Worm (Caenorhabditis elegans) whole organism, midembryonic: Measurements from ENCODE around the gene Y57G11C.5.
A peak's percentile ranks its signal among the peaks of the same experiment; 100 is the strongest.

Experiments used
- T22C8.4 ChIP-seq: fragments of 200-800 bp; sonication (Bioruptor generic); IDR thresholded peaks from 2 replicates; pipeline ENCODE4 v1.3.6; 2022; ENCODE audit warnings: missing genetic modification characterization, missing compliant biosample characterization
- cog-1 ChIP-seq: sonication (generic microtip); optimal IDR thresholded peaks from 2 replicates; lab custom pipeline; 2016; ENCODE audit warnings: missing genetic modification characterization, missing compliant biosample characterization
- flt-1 ChIP-seq: fragments of 200-800 bp; sonication (Bioruptor generic); IDR thresholded peaks from 2 replicates; pipeline ENCODE4 v1.3.6; 2022; ENCODE audit warnings: missing genetic modification characterization, missing compliant biosample characterization
- klf-2 ChIP-seq: fragments of 200-800 bp; sonication (Bioruptor generic); conservative IDR thresholded peaks from 2 replicates; pipeline ENCODE4 v1.3.6; 2022; ENCODE audit warnings: missing genetic modification reagents, missing genetic modification characterization, missing compliant biosample characterization
- med-1 ChIP-seq: sonication (generic microtip); optimal IDR thresholded peaks from 2 replicates; lab custom pipeline; 2017; ENCODE audit warnings: missing genetic modification characterization, mild to moderate bottlenecking, missing compliant biosample characterization, antibody characterized with exemption, missing genetic modification reagents; ENCODE audit not compliant: insufficient read depth
- ref-1 ChIP-seq: fragments of 200-800 bp; sonication (Bioruptor generic); conservative IDR thresholded peaks from 2 replicates; pipeline ENCODE4 v1.3.6; 2022; ENCODE audit warnings: missing genetic modification reagents, missing genetic modification characterization, missing compliant biosample characterization
- tab-1 ChIP-seq: fragments of 200-800 bp; sonication (Bioruptor generic); IDR thresholded peaks from 2 replicates; pipeline ENCODE4 v1.3.6; 2022; ENCODE audit warnings: missing genetic modification characterization, missing compliant biosample characterization
- ztf-23 ChIP-seq: fragments of 200-800 bp; sonication (Bioruptor generic); IDR thresholded peaks from 2 replicates; pipeline ENCODE4 v1.3.6; 2022; ENCODE audit warnings: missing genetic modification reagents, missing genetic modification characterization, missing compliant biosample characterization
- ztf-29 ChIP-seq: fragments of 200-800 bp; sonication (Bioruptor generic); IDR thresholded peaks from 2 replicates; pipeline ENCODE4 v1.3.6; 2022; ENCODE audit warnings: missing genetic modification reagents, missing genetic modification characterization, missing compliant biosample characterization

The Y57G11C.5 gene

DNA sequence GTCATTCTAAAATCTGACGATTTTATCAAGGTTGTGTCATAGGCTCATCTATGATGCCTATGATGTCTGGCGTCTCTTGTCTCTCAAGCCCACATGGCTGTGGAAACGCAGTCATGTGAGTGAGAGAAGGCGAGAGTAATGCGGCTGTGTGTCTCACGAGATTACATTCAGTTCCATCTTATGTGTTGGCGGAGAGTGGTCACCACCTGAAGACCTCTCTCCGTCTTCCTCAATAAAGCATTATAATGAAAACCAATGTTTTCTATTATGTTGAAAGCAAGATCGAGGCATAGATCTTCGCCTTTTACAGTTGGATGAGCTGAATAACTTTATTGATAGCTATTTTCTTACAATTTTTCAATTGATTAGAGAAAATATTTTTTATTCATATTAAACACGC is 1.9 kb downstream of the Y57G11C.5 start:
- peak; percentile 12 for TF ChIP-seq cog-1 (tag; lab: Kevin White, UChicago)

DNA sequence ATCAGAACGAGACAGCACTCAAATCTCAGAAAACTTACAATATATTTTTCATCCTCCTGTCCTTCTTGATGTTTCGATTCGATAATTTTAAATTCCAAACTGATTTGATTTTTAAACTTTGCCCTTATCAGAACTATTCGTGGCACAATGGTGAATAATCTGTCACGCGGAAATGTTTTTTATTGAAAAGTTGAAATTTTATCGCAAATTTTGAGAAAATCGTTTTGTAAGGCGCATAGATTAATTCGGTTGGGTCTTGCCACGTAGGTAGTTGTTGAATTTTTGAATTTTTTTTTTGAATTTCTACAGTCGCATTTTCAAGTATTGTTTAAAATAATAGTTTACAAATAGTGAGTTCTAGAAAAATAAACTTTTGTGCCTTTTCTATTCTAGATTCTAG is 4.4 kb downstream of the Y57G11C.5 start, which contains the start of gene ptp-5.2:
TSS of gene ptp-5.2 (minus strand) at position 101 of the 400 bp plus-strand sequence.
- TF ChIP-seq T22C8.4 (GFP tag; lab: Robert Waterston, UW) (no peak), ztf-23 (GFP tag; lab: Robert Waterston, UW) (no peak), ztf-29 (GFP tag; lab: Robert Waterston, UW) (no peak), klf-2 (GFP tag; lab: Robert Waterston, UW) (no peak), med-1 (no peak), flt-1 (GFP tag; lab: Robert Waterston, UW) (no peak), tab-1 (GFP tag; lab: Robert Waterston, UW) (no peak), cog-1 (tag; lab: Kevin White, UChicago) (no peak), ref-1 (GFP tag; lab: Robert Waterston, UW) (no peak)

DNA sequence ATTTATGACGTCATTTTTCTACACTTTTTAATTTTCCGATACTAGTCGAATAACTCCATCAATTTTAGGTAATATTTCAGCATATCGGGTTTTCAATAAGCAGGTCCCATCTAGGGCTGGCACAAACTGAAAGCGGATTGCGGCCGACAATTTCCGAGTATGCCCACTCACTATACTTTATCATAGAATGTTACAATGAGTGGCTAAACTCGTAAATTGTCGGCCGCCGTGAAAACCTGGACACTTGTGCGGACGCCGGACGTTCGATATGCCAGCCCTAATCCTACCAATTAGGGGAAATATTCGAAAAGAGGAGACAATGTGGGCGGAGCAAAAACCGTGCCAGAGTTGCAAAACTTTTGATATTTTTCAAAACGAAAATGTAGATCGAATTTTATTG is 5.6 kb downstream of the Y57G11C.5 start:
- no peak for TF ChIP-seq ztf-29 (GFP tag; lab: Robert Waterston, UW)
- no peak for TF ChIP-seq T22C8.4 (GFP tag; lab: Robert Waterston, UW)
- TF ChIP-seq ref-1 (GFP tag; lab: Robert Waterston, UW), result no peak
- no peak for TF ChIP-seq klf-2 (GFP tag; lab: Robert Waterston, UW)
- TF ChIP-seq ztf-23 (GFP tag; lab: Robert Waterston, UW), result no peak
- TF ChIP-seq cog-1 (tag; lab: Kevin White, UChicago), result no peak
- no peak for TF ChIP-seq flt-1 (GFP tag; lab: Robert Waterston, UW)
- TF ChIP-seq med-1, result no peak
- no peak for TF ChIP-seq tab-1 (GFP tag; lab: Robert Waterston, UW)

ce11 chrIV:14757786-14758185 is 7.5 kb downstream of the Y57G11C.5 start:
- TF ChIP-seq tab-1 (GFP tag; lab: Robert Waterston, UW), result no peak
- no peak for TF ChIP-seq cog-1 (tag; lab: Kevin White, UChicago)
- no peak for TF ChIP-seq med-1
- no peak for TF ChIP-seq ref-1 (GFP tag; lab: Robert Waterston, UW)
- no peak for TF ChIP-seq T22C8.4 (GFP tag; lab: Robert Waterston, UW)

- TF ChIP-seq ztf-23 (GFP tag; lab: Robert Waterston, UW), result no peak
- TF ChIP-seq ztf-29 (GFP tag; lab: Robert Waterston, UW), result no peak
- no peak for TF ChIP-seq cog-1 (tag; lab: Kevin White, UChicago)
- no peak for TF ChIP-seq tab-1 (GFP tag; lab: Robert Waterston, UW)
- TF ChIP-seq med-1, result no peak
- TF ChIP-seq flt-1 (GFP tag; lab: Robert Waterston, UW), result no peak
- TF ChIP-seq T22C8.4 (GFP tag; lab: Robert Waterston, UW), result no peak
Observed at ce11 chrIV:14754912-14755311, 10.3 kb downstream of the Y57G11C.5 start, which contains the start of gene Y57G11C.499. TSS of gene Y57G11C.499 (minus strand) at chrIV:14754934.

- no peak for TF ChIP-seq med-1
- TF ChIP-seq ref-1 (GFP tag; lab: Robert Waterston, UW), result no peak
- TF ChIP-seq ztf-23 (GFP tag; lab: Robert Waterston, UW), result no peak
- TF ChIP-seq cog-1 (tag; lab: Kevin White, UChicago), result no peak
- no peak for TF ChIP-seq klf-2 (GFP tag; lab: Robert Waterston, UW)
- TF ChIP-seq T22C8.4 (GFP tag; lab: Robert Waterston, UW), result no peak
- TF ChIP-seq tab-1 (GFP tag; lab: Robert Waterston, UW), result no peak
- TF ChIP-seq ztf-29 (GFP tag; lab: Robert Waterston, UW), result no peak
- no peak for TF ChIP-seq flt-1 (GFP tag; lab: Robert Waterston, UW)
Observed at ce11 chrIV:14741926-14742325, 23.3 kb downstream of the Y57G11C.5 start.

DNA sequence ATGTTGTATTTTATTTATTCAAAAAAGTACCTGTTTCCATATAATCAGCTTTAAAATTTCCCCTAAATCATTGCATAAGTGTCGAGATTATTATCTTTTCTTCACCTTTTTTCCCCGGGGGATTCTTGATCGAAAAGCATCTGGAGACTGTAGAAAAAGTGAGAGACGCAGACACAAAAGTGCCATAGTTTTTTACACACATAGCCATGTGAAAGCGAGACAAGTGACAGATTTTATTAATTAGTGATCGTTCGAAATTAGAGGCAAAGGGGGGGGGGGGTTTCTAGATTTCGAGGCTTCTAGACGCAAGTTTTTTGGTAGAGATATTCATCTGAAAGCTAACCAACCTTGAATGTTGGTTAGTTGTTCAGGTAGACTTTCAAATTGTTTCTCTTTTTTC is 36.0 kb downstream of the Y57G11C.5 start:
- TF ChIP-seq klf-2 (GFP tag; lab: Robert Waterston, UW), result no peak
- TF ChIP-seq tab-1 (GFP tag; lab: Robert Waterston, UW), result no peak
- TF ChIP-seq cog-1 (tag; lab: Kevin White, UChicago), result no peak
- no peak for TF ChIP-seq ref-1 (GFP tag; lab: Robert Waterston, UW)
- no peak for TF ChIP-seq ztf-23 (GFP tag; lab: Robert Waterston, UW)

DNA sequence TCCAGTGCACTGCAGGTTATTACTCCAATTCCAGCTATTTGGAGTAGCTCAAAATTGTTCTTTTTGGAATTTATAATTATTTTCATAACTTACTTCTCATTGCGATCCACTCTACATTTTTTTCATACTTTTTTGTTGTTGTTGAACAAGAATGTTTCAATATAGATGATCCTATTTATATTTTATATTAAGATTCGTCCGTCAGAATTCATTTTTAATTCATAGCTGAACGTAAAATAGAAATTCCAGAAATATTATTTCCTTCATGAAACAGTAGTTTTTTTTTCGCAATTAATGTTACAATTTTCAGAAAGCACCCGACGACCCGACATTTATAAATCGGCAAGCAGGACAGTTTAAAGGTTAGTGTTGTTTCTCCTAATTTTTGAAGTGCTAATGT is 37.0 kb downstream of the Y57G11C.5 start, which contains the start of gene Y57G11C.42:
TSS of gene Y57G11C.42 (plus strand) at position 301 of the 400 bp plus-strand sequence.
- TF ChIP-seq klf-2 (GFP tag; lab: Robert Waterston, UW) (no peak), ref-1 (GFP tag; lab: Robert Waterston, UW) (no peak), ztf-23 (GFP tag; lab: Robert Waterston, UW) (no peak), med-1 (no peak), cog-1 (tag; lab: Kevin White, UChicago) (no peak), flt-1 (GFP tag; lab: Robert Waterston, UW) (no peak), T22C8.4 (GFP tag; lab: Robert Waterston, UW) (no peak), tab-1 (GFP tag; lab: Robert Waterston, UW) (no peak), ztf-29 (GFP tag; lab: Robert Waterston, UW) (no peak)

DNA sequence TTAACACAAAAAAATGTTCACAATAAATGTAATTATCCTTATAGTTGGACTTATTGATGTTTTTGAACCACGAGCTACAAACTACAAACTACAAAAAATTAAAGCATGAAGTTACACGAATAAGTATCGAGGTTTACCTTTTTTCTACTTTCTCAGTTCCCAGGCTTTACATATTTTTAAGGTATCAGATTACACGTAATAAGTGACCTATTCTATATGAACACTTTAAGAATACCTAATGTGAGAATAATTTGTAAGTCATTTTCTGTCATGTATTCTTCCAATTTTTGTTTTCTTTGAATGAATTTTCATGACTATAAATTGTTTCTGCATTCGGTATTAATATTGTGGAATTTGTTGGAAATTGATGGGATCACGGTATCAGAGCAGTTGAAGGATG is 49.7 kb downstream of the Y57G11C.5 start, which contains the start of gene lgc-8:
TSS of gene lgc-8 (plus strand) at position 301 of the 400 bp plus-strand sequence.
- no peak for TF ChIP-seq ztf-29 (GFP tag; lab: Robert Waterston, UW)
- TF ChIP-seq med-1, result no peak
- no peak for TF ChIP-seq T22C8.4 (GFP tag; lab: Robert Waterston, UW)
- TF ChIP-seq klf-2 (GFP tag; lab: Robert Waterston, UW), result no peak
- TF ChIP-seq tab-1 (GFP tag; lab: Robert Waterston, UW), result no peak
- no peak for TF ChIP-seq ztf-23 (GFP tag; lab: Robert Waterston, UW)
- no peak for TF ChIP-seq cog-1 (tag; lab: Kevin White, UChicago)
- TF ChIP-seq ref-1 (GFP tag; lab: Robert Waterston, UW), result no peak
- no peak for TF ChIP-seq flt-1 (GFP tag; lab: Robert Waterston, UW)
